Worm (Caenorhabditis elegans): ENCODE results near the gene F54F7.10.

The F54F7.10 gene

ce11 chrX:11899031-11899430 lies 35.6 kb downstream of the F54F7.10 start:
- TF ChIP-seq efl-1 (optimal IDR thresholded peaks at IDR 0.05): peak in 1 of 2 experiments; percentile 0
- TF ChIP-seq efl-1 (GFP tag; optimal IDR thresholded peaks at IDR 0.05 in 1 of 2): no peak
- TF ChIP-seq dsc-1 (tag; optimal IDR thresholded peaks at IDR 0.05): peak; percentile 47
- TF ChIP-seq nhr-11 (tag; optimal IDR thresholded peaks at IDR 0.05): no peak
- peak; percentile 41 for TF ChIP-seq nhr-47 (tag; optimal IDR thresholded peaks at IDR 0.05)
- TF ChIP-seq ceh-82 (tag; optimal IDR thresholded peaks at IDR 0.05): peak in 1 of 3 experiments; percentile 18
- peak; percentile 15 for TF ChIP-seq fkh-10 (GFP tag; optimal IDR thresholded peaks at IDR 0.05)

ce11 chrX:11902661-11903060 lies 39.3 kb downstream of the F54F7.10 start, which contains the start of gene Y62H9A.10:
Gene Y62H9A.10 (minus strand): TSS chrX:11902761.
- no peak for TF ChIP-seq grh-1 (GFP tag; IDR thresholded peaks at IDR 0.05)
- TF ChIP-seq xbp-1 (tag; optimal IDR thresholded peaks at IDR 0.05): no peak
- TF ChIP-seq skn-1 (tag; optimal IDR thresholded peaks at IDR 0.05): no peak
- TF ChIP-seq hlh-4 (tag; optimal IDR thresholded peaks at IDR 0.05): no peak
- TF ChIP-seq unc-62 (GFP tag; optimal IDR thresholded peaks at IDR 0.05): no peak
- no peak for TF ChIP-seq egl-27 (tag; optimal IDR thresholded peaks at IDR 0.05)
- TF ChIP-seq dsc-1 (tag; optimal IDR thresholded peaks at IDR 0.05): no peak
- no peak for TF ChIP-seq mep-1 (tag; optimal IDR thresholded peaks at IDR 0.05)
- TF ChIP-seq aha-1 (tag; optimal IDR thresholded peaks at IDR 0.05): no peak
- TF ChIP-seq unc-130 (tag; optimal IDR thresholded peaks at IDR 0.05): no peak
- TF ChIP-seq isw-1 (GFP tag; IDR thresholded peaks at IDR 0.05): no peak
- no peak for TF ChIP-seq sox-4 (tag; optimal IDR thresholded peaks at IDR 0.05)
- TF ChIP-seq nhr-47 (tag; optimal IDR thresholded peaks at IDR 0.05): no peak
- no peak for TF ChIP-seq mdl-1 (tag; optimal IDR thresholded peaks at IDR 0.05)
- no peak for TF ChIP-seq C04F5.9 (tag; optimal IDR thresholded peaks at IDR 0.05)

DNA sequence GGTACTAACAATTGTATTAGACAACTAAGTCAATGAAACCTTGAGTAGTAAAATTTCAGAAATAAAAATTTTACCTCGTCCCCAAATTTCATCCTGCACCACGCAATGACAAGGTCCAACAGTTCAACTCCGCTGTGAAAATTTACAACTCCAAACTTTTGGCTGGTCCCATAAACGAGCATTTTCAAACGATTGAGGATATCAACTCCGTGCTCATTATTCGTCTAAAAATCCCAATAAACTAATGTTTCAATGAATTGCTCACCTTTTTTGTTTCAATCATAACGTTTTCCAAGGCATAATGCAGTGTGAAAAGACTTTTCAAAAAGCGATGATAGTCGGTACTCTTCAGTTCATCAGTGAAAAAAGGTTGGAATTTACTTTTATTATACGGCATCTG lies 43.2 kb downstream of the F54F7.10 start:
- no peak for TF ChIP-seq nhr-47 (tag; optimal IDR thresholded peaks at IDR 0.05)
- no peak for TF ChIP-seq sox-4 (tag; optimal IDR thresholded peaks at IDR 0.05)
- no peak for TF ChIP-seq aly-2 (tag; optimal IDR thresholded peaks at IDR 0.05)
- TF ChIP-seq isw-1 (GFP tag; IDR thresholded peaks at IDR 0.05): no peak
- no peak for TF ChIP-seq unc-30 (tag; optimal IDR thresholded peaks at IDR 0.05)
- TF ChIP-seq irx-1 (tag; optimal IDR thresholded peaks at IDR 0.05): no peak
- TF ChIP-seq fkh-10 (GFP tag; optimal IDR thresholded peaks at IDR 0.05): no peak
- TF ChIP-seq zag-1 (tag; optimal IDR thresholded peaks at IDR 0.05): no peak
- no peak for TF ChIP-seq nhr-19 (GFP tag; conservative IDR thresholded peaks at IDR 0.05)
- TF ChIP-seq rnt-1 (tag; optimal IDR thresholded peaks at IDR 0.05): no peak
- no peak for TF ChIP-seq efl-1 (optimal IDR thresholded peaks at IDR 0.05)
- TF ChIP-seq efl-1 (GFP tag; optimal IDR thresholded peaks at IDR 0.05 in 1 of 2): no peak
- TF ChIP-seq nhr-11 (tag; optimal IDR thresholded peaks at IDR 0.05): no peak
- no peak for TF ChIP-seq fkh-4 (tag; optimal IDR thresholded peaks at IDR 0.05; ENCODE audit: borderline replicate concordance)
- no peak for TF ChIP-seq xbp-1 (tag; optimal IDR thresholded peaks at IDR 0.05)
- TF ChIP-seq nhr-76 (tag; optimal IDR thresholded peaks at IDR 0.05): no peak
- no peak for TF ChIP-seq blmp-1 (tag; optimal IDR thresholded peaks at IDR 0.05)
- TF ChIP-seq C34B4.2 (tag; optimal IDR thresholded peaks at IDR 0.05): no peak
- TF ChIP-seq nhr-237 (tag; optimal IDR thresholded peaks at IDR 0.05): no peak
- TF ChIP-seq ceh-63 (GFP tag; optimal IDR thresholded peaks at IDR 0.05): no peak
- no peak for TF ChIP-seq nhr-77 (tag; optimal IDR thresholded peaks at IDR 0.05)

DNA sequence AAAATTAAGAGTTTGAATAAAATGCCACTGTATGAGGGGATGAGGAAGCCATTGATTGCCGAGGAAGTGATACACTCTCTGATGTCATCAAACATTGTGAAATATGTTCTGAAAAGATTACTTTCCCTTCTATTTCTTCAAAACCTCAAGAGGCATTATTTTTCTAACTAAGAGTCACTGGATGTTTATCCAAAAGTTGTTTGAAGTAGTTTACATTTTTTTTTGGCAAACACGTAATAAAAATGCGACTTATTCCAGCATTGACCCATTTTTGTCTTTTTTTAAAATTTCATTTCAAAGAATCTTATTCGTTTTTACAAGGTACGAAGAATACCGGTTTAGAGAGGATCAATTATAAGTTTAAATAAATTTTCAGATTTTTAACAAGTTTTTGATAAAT lies 43.9 kb downstream of the F54F7.10 start, which contains the start of gene Y62H9A.11:
Y62H9A.11 (minus strand) TSS at position 101 of the 400 bp plus-strand sequence.
- TF ChIP-seq nhr-12 (tag; optimal IDR thresholded peaks at IDR 0.05): no peak
- TF ChIP-seq nhr-77 (tag; optimal IDR thresholded peaks at IDR 0.05): no peak

DNA sequence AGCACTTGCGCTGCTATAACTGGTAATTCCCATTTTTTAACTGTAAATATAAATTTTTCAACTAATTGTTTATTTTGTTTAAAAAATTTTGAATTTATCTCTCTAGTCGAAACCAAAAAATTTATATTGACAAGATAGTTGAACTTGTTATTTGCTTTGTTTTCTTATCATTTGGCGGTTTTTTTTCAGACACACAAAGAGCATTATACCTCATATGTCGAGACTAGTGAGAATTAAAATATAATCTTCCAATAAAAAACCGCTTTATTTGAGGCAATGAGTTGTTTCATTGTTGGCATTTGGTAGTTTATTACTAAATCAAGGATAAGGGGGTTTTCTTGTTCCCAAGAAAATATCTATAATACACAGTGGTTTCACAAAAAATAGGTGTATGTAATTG lies 44.8 kb downstream of the F54F7.10 start:
- TF ChIP-seq ama-1 (optimal IDR thresholded peaks at IDR 0.05): no peak
- TF ChIP-seq elt-2 (tag; optimal IDR thresholded peaks at IDR 0.05): peak; percentile 45
- TF ChIP-seq lin-35 (GFP tag; optimal IDR thresholded peaks at IDR 0.05): peak in 1 of 2 experiments; percentile 14
